Worm (Caenorhabditis elegans): ENCODE measurements around the gene F58G1.7.

Gene F58G1.7

DNA sequence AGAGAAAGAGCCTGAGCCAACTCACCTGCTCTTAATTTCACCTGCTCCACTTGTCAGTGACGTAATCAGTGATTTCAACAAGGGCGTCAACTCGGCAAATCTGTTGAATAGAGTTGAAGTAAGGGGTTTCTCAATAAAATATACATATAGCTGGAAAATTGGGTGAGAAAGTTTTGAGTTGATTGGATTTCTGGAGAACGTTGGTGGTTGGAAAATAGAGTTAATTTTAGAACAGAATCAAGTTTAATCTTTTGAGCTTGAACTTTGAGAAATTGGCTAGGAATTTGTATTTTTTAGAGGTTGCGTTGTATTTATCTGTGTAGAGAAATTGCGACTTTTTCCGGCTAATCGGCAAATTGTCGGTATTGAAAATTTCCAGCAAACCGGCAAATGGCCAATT, 21.6 kb upstream of the F58G1.7 start, which contains the start of gene Y38F1A.4:
Y38F1A.4 (minus strand) TSS at position 101 of the 400 bp plus-strand sequence.
- no peak for TF ChIP-seq unc-62 (GFP tag; optimal IDR thresholded peaks at IDR 0.05)

DNA sequence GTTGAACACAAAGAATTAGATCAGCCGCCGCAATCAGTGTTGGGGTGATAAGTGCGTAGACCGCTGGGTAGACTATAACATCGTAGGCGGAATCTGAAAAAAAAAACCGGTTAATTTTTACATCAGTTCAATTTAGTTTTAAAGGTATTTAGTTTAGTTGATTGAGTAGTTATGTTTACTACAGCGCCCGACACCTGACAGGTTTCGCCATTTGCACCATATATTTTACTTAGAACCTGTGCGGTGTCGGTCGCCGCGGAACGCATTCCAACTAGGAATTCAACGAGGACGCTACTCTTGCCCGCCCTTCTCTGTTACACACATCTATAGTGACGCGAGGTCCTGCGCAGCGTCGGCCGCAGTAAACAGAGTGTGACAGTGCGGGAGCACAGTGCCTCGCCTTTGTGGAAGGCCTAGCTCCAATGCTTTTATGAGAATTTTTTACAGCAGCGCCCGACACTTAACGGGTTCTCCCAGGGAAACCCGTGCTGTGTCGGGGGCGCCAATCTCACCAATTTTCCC, 20.5 kb upstream of the F58G1.7 start:
- TF ChIP-seq unc-62 (GFP tag; optimal IDR thresholded peaks at IDR 0.05) = no peak

DNA sequence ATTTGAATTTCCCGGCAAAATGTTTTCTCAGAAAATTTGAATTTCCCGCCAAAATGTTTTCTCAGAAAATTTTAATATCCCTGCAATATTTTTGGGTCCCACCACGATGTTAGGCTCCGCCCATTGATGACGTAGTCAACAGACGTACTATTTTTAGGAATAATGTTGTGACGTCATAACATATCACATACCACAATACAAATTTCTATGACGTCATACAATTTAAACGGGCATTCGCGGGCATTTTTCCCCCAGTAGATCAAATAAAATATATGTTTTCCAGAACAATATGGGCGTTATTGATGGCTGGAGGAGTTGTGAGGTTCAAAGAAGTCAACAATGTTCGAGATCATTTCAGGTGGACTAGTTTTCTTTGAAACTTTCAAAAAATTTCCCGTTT, 18.2 kb upstream of the F58G1.7 start:
- no peak for TF ChIP-seq unc-62 (GFP tag; optimal IDR thresholded peaks at IDR 0.05)

DNA sequence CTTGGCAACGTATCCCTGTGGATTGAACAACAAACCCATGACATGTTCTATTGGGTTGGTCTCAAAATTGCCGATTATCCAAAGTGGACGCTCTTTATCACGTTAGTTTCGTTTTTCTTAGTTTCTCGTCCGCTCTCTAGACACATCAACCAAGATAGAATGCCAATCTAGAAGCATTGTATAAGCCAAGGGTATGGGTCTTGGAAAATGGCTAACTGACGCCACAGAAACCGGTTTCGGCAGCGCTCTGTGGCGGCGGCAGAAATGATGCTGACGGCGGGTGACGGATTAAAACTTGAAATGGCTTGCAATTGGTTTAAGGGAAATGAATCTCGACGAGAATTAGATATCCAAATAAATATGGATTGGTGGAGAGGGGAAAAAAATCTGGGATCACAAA, 17.5 kb upstream of the F58G1.7 start:
- no peak for TF ChIP-seq unc-62 (GFP tag; optimal IDR thresholded peaks at IDR 0.05)

DNA sequence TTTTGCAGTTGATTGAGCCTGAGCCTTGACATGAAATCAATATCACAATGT, 17.3 kb upstream of the F58G1.7 start, which contains the start of gene ptr-18:
ptr-18 (plus strand) TSS at position 9 of the 51 bp plus-strand sequence.
- no peak for TF ChIP-seq unc-62 (GFP tag; optimal IDR thresholded peaks at IDR 0.05)

DNA sequence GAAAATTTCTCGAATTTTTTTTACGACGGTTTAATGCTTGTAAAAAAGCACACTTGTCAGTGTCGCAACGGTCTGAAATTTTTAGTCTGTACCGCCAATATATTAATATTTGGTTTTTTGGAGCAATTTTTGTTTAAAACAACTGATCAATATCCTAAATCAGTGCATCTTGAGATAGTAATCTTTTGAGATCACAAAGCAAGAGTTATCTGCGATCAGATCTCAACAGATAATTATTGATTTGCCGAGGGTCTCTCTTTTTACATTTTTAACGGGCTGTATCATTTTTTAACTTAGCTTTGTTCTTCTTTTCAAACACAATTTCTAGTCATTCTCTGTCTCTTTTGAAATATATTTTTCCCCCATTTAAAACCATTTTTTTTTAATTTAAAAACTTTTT, 17.1 kb upstream of the F58G1.7 start:
- no peak for TF ChIP-seq unc-62 (GFP tag; optimal IDR thresholded peaks at IDR 0.05)

DNA sequence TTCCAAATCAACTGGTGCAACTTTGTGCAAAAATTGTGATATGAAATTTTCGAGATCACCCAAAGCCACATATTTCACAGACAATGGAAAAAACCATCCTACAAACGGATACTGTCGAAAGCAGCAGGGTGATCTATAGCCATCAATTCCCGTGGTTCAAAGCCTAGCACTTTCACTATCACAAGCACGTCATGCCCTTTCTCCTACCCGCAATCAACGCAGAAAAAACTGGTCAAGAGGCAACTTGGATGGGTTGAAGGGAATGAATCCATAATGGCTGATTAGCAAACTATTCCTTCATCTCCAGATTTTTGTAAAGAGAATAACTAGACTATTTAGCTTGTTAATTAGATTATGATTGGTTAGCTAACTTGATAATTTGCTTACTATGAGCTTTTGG, 13.7 kb upstream of the F58G1.7 start:
- no peak for TF ChIP-seq unc-62 (GFP tag; optimal IDR thresholded peaks at IDR 0.05)

DNA sequence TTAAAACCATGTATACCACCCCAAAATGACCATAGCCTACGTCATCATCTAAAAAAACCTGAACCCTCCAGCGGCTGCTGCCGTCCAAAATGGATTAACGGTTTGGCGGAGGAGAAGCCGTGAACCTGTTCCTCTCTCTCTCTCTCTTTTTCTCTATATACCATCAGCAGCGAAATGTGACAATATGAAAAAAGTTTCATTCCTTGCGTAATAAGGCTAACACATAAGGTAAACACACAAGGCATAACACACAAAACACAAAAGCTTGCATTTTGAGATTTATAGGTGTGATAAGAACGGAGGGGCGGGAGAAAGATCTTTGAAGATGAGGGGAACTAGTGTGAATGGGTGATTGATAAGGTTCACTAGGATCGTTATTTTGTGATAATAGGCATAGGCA, 13.2 kb upstream of the F58G1.7 start:
- no peak for TF ChIP-seq unc-62 (GFP tag; optimal IDR thresholded peaks at IDR 0.05)

DNA sequence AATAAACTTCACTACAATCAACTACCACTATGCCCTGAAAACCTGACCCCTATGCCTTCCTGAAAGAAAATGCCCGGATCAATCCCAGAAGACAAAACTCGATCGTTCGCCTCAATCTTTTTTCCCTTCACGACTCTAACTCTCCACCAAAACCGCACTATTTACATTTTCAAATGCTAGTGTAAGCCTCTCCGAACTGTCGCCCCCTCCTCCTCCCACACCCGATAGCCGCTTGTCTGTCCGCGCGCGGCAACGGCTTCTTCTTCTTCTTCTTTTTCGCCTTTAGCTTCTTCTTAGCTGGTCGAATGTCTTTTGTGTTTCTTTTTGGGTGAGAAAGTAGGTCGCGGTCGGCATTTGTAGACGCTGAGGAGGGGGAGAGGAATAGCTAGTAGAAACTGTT, 12.1 kb upstream of the F58G1.7 start:
- no peak for TF ChIP-seq unc-62 (GFP tag; optimal IDR thresholded peaks at IDR 0.05)

DNA sequence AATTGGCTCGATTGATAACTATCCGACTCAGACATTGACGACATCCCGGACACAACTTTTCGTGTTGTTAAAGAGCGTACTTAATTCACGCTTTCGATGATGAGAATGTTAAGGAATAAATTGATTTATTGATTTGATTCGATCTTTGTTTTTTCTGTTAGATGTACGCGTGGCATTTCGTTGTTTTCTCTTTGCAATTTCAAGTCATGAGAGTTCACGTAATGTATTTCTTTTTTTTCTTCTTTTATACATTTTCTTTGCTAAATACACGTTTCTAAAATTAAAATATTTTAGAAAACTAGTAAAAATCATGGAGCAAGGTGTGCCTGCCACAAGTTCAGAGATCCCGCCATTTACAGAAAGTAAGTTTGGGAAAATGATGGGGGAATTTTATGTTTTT, 6.6 kb upstream of the F58G1.7 start, which contains the start of the genes Y38F1A.1 and Y38F1A.2:
Y38F1A.1 (minus strand) TSS at position 101 of the 400 bp plus-strand sequence.
Y38F1A.2 (plus strand) TSS at position 289 of the 400 bp plus-strand sequence.
- no peak for TF ChIP-seq unc-62 (GFP tag; optimal IDR thresholded peaks at IDR 0.05)

DNA sequence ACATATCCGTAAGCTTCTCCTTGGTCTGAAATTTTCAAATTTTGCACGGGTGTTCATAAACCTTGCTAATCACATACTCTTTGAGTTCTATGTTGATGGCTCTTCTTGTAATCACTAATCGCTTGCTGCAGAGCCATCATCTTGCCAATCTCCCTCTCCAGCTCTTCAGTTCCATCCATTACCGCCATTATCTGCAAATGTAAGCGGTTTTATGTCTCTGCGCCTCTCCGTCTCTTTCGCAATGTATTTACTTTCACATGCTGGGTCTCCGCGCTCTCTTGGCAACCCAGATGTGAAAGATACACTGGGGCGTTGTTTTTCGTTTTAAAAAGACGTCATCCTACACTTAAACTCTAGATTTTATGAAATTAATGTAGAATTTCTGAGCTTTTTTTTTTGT, 5.2 kb upstream of the F58G1.7 start:
- no peak for TF ChIP-seq unc-62 (GFP tag; optimal IDR thresholded peaks at IDR 0.05)

DNA sequence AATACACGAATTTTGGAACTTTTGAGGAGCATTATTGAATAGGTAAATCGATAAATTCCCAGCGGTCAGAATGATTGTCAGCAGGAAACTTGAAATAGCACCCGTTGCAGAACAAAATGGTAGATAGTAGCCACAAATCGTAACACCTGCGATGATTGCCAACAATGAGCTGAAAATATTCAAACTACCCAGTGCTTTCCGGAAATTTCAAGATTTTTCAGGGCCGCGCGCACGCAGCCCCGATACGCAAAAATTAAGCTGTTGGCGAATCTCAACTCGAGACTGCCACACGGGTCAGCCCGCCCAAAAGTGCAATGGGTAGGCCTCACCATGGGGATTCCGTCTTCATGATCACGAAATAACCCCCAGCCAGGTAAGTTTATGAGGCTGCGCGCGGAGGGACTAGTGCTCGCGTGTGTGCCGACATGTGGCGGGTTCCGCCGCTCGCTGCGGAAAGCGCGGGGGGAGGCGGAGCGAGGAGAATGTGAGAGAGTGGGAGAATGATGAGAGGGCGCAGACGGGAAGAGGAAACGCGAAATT, 3.4 kb downstream of the F58G1.7 start:
- no peak for TF ChIP-seq unc-62 (GFP tag; optimal IDR thresholded peaks at IDR 0.05)

DNA sequence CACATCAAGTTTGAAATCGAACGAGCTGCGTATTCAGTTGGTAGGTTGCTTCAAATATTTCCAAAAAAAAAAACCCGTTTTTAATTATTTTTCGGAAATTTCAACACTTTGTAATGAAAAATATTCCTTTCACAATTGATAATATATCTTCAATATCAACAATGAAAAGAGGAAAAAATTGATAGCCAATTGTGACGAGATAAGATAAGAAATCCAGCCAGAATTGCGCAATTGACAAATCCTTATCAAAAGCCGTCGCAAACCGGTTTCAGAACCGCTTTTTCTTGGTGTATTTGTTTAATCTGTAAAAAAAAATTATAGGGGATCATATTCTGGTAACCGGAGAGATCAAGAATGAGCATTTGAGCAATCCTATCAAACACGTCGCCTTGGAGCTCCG, 5.6 kb downstream of the F58G1.7 start:
- no peak for TF ChIP-seq unc-62 (GFP tag; optimal IDR thresholded peaks at IDR 0.05)

DNA sequence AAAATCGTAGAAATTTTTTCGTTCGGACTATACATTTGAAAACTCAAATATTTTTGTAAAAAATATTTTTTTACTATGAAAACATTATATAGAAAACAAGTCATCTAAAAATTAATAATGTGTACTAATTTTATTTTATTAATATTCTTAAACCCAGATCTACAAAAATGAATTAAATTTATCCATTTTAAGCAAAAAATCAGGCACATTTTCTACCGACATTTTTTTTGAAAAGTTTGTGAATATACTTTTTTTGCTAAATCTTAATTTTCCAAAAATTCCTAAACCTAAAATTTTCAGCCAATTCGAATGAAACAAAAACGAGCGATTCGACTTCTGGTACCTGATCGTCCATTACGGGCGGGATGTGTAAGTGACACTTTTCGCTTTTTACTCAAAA, 8.3 kb downstream of the F58G1.7 start, which contains the start of gene arrd-10:
arrd-10 (plus strand) TSS at position 301 of the 400 bp plus-strand sequence.
- TF ChIP-seq unc-62 (GFP tag; optimal IDR thresholded peaks at IDR 0.05) = no peak

DNA sequence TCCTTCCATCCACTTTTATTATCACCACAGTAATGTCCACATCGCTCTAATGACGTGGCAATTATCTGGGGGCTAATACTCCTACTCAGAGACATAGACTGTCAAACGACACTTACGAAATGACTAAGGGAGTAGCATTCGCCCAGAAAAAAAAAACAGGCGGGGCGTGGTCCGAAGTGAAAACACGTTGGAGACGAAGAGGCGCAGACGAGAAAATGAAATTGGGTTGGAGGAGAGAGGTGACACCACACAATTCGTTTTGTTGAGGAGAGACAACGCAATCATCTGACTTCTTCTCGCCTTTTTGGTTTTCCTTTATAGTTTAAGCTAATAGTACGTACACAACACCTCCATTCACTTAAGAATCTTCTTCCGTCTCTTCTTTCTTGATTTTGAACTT, 8.9 kb downstream of the F58G1.7 start:
- TF ChIP-seq unc-62 (GFP tag; optimal IDR thresholded peaks at IDR 0.05) = no peak

DNA sequence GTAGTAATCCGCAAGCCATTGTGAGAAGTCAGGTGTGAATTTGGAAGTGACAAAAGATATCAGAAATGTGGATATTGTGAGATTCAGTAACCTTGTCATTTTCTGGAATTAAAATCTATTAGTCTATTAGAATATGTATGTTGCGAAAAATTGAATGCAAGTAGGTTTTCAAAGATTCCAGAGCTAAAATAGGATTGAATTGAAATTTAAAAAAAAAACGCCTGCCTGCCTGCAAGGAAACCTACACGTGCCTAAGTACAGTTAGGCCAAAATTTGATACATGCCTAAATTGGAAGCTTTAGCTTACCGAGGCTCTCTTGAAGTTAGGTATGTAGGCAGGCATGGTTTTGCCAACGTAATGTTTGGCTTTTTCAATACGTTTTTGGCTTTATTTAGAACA, 12.8 kb downstream of the F58G1.7 start, which contains the start of gene lips-9:
lips-9 (minus strand) TSS at position 101 of the 400 bp plus-strand sequence.
- TF ChIP-seq unc-62 (GFP tag; optimal IDR thresholded peaks at IDR 0.05) = no peak

DNA sequence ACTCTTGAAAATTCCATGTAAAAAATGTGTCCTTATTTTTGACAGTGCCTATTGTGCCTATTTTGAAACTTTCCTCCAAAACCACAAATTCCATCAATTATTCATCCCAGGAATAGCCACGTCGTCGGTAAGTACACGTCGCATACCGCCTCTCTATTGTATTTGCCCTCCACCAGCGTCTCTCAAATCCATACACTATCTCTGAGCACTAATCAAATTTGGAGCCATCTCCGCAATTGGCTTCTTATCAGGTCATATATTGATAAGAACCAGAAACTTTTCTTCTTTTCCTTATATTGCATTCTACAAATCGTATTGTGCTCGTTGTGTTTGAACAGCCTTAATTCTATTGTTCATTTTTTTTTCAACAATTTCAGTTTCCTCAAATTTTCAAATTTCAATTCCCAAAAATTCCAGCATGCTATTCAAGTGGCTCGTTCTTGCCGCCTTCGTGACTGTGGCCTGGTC, 16.6 kb downstream of the F58G1.7 start, which contains the start of gene dct-18:
dct-18 (plus strand) TSS at position 418 of the 468 bp plus-strand sequence.
- no peak for TF ChIP-seq unc-62 (GFP tag; optimal IDR thresholded peaks at IDR 0.05)

DNA sequence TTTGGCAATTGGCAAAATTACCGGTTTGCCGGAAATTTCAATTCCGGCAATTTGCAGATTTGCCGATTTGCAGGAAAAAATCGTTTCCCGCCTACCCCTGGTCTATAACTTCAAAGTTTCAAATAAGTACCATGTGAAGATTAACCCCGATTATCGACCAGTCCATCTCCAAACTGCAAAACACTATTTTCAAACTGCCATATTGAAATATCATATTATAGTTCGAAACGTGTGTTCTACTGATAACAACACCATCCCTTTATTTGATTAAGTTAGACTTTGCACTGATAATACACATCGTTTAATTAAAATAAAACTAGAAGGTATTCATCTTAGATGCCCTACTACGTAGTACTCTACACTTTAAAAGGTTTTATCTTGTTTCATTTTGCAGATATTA, 17.9 kb downstream of the F58G1.7 start:
- TF ChIP-seq unc-62 (GFP tag; optimal IDR thresholded peaks at IDR 0.05) = no peak

Data from whole organism, dauer.